Worm (Caenorhabditis elegans) whole organism, young adult: Measurements from ENCODE around the gene igeg-2.

Experiments
- B0035.1 ChIP-seq: sonication (generic microtip); optimal IDR thresholded peaks from 2 replicates; lab custom pipeline; 2016; ENCODE audit warnings: missing genetic modification characterization, mild to moderate bottlenecking, missing compliant biosample characterization, missing genotype, missing genetic modification reagents
- B0261.1 ChIP-seq: sonication (generic microtip); optimal IDR thresholded peaks from 2 replicates; lab custom pipeline; 2016; ENCODE audit warnings: mild to moderate bottlenecking, missing genetic modification characterization, moderate library complexity, missing compliant biosample characterization
- B0336.3 ChIP-seq: fragments of 200-800 bp; sonication (Bioruptor generic); IDR thresholded peaks from 2 replicates; pipeline ENCODE4 v1.3.6; 2022; ENCODE audit warnings: missing genetic modification characterization, missing compliant biosample characterization
- F23B12.7 ChIP-seq: sonication (generic microtip); optimal IDR thresholded peaks from 2 replicates; lab custom pipeline; 2017; ENCODE audit warnings: missing genetic modification characterization, mild to moderate bottlenecking, missing compliant biosample characterization, antibody characterized with exemption, moderate library complexity; ENCODE audit not compliant: insufficient read depth
- F39B2.1 ChIP-seq: fragments of 200-800 bp; sonication (Bioruptor generic); IDR thresholded peaks from 2 replicates; pipeline ENCODE4 v1.3.6; 2022; ENCODE audit warnings: missing genetic modification reagents, missing genetic modification characterization, missing compliant biosample characterization
- F49E8.2 ChIP-seq: sonication (generic microtip); optimal IDR thresholded peaks from 3 replicates; lab custom pipeline; 2017; ENCODE audit warnings: missing genetic modification characterization, mild to moderate bottlenecking, missing compliant biosample characterization, antibody characterized with exemption, moderate library complexity; ENCODE audit not compliant: insufficient read depth
- F52B5.7 ChIP-seq: sonication (generic microtip); optimal IDR thresholded peaks from 2 replicates; lab custom pipeline; 2016; ENCODE audit warnings: mild to moderate bottlenecking, missing genetic modification characterization, missing compliant biosample characterization
- F57C9.4 ChIP-seq: sonication (generic microtip); optimal IDR thresholded peaks from 2 replicates; lab custom pipeline; 2017; ENCODE audit warnings: mild to moderate bottlenecking, missing genetic modification characterization, missing compliant biosample characterization
- K11D2.4 ChIP-seq: fragments of 200-800 bp; sonication (Bioruptor generic); IDR thresholded peaks from 2 replicates; pipeline ENCODE4 v1.3.6; 2022; ENCODE audit warnings: missing genetic modification reagents, missing genetic modification characterization, missing compliant biosample characterization
- atf-7 ChIP-seq: sonication (generic microtip); optimal IDR thresholded peaks from 2 replicates; lab custom pipeline; 2017; ENCODE audit warnings: mild to moderate bottlenecking, missing genetic modification characterization, missing compliant biosample characterization
- cebp-1 ChIP-seq, 2 experiments: fragments of 200-800 bp in 1 of 2; sonication (Bioruptor generic) in 1 of 2; sonication (generic microtip) in 1 of 2; IDR thresholded peaks in 1 of 2; optimal IDR thresholded peaks in 1 of 2; 2 replicates each; pipeline versions ENCODE4 v1.3.6 to Lab custom; 2017 to 2022; ENCODE audit warnings: missing compliant biosample characterization in 2 of 2, missing genetic modification characterization in 2 of 2, mild to moderate bottlenecking in 1 of 2, missing genetic modification reagents in 1 of 2, moderate library complexity in 1 of 2
- ceh-40 ChIP-seq: fragments of 200-800 bp; sonication (Bioruptor generic); IDR thresholded peaks from 2 replicates; pipeline ENCODE4 v1.3.6; 2022; ENCODE audit warnings: missing genetic modification characterization, missing compliant biosample characterization
- dox-1 ChIP-seq: fragments of 200-800 bp; sonication (Bioruptor generic); IDR thresholded peaks from 2 replicates; pipeline ENCODE4 v1.3.6; 2022; ENCODE audit warnings: missing genetic modification reagents, missing genetic modification characterization, missing compliant biosample characterization
- egl-18 ChIP-seq: fragments of 200-800 bp; sonication (Bioruptor generic); IDR thresholded peaks from 2 replicates; pipeline ENCODE4 v1.3.6; 2022; ENCODE audit warnings: missing genetic modification reagents, missing genetic modification characterization, missing compliant biosample characterization
- egl-44 ChIP-seq: fragments of 200-800 bp; sonication (Bioruptor generic); IDR thresholded peaks from 2 replicates; pipeline ENCODE4 v1.3.6; 2022; ENCODE audit warnings: missing genetic modification reagents, missing genetic modification characterization, missing compliant biosample characterization
- egrh-3 ChIP-seq: fragments of 200-800 bp; sonication (Bioruptor generic); IDR thresholded peaks from 2 replicates; pipeline ENCODE4 v1.3.6; 2022; ENCODE audit warnings: missing genetic modification reagents, missing genetic modification characterization, missing compliant biosample characterization
- ets-4 ChIP-seq: fragments of 200-800 bp; sonication (Bioruptor generic); optimal IDR thresholded peaks from 2 replicates; lab custom pipeline; 2018; ENCODE audit warnings: mild to moderate bottlenecking, missing genetic modification characterization, missing compliant biosample characterization
- hlh-12 ChIP-seq: sonication (generic microtip); optimal IDR thresholded peaks from 2 replicates; lab custom pipeline; 2016; ENCODE audit warnings: missing genetic modification characterization, missing compliant biosample characterization
- hmg-1.2 ChIP-seq: fragments of 200-800 bp; sonication (Bioruptor generic); IDR thresholded peaks from 2 replicates; pipeline ENCODE4 v1.3.6; 2022; ENCODE audit warnings: missing genetic modification reagents, missing genetic modification characterization, missing compliant biosample characterization
- lag-1 ChIP-seq: fragments of 200-800 bp; sonication (Bioruptor generic); IDR thresholded peaks from 2 replicates; pipeline ENCODE4 v1.3.6; 2022; ENCODE audit warnings: missing genetic modification reagents, missing genetic modification characterization, missing compliant biosample characterization
- let-607 ChIP-seq, 2 experiments: fragments of 200-800 bp in 1 of 2; sonication (Bioruptor generic) in 1 of 2; sonication (generic microtip) in 1 of 2; optimal IDR thresholded peaks; 2 replicates each; lab custom pipeline; 2016 to 2018; ENCODE audit warnings: mild to moderate bottlenecking in 2 of 2, missing compliant biosample characterization in 2 of 2, missing genetic modification characterization in 2 of 2, moderate library complexity in 2 of 2, missing genotype in 1 of 2
- lin-35 ChIP-seq, 3 experiments: fragments of 150-350 bp in 2 of 3; sonication (generic microtip) in 1 of 3; optimal IDR thresholded peaks; 2 replicates each; lab custom pipeline; 2014 to 2018; ENCODE audit warnings: missing biosample characterization in 3 of 3, missing genetic modification characterization in 3 of 3, missing genetic modification reagents in 3 of 3
- lin-54 ChIP-seq: fragments of 200-800 bp; sonication (Bioruptor generic); optimal IDR thresholded peaks from 2 replicates; lab custom pipeline; 2018; ENCODE audit warnings: mild to moderate bottlenecking, missing genetic modification characterization, missing compliant biosample characterization
- lir-1 ChIP-seq: fragments of 200-800 bp; sonication (Bioruptor generic); conservative IDR thresholded peaks from 2 replicates; pipeline ENCODE4 v1.3.6; 2022; ENCODE audit warnings: missing genetic modification reagents, missing genetic modification characterization, missing compliant biosample characterization
- mel-28 ChIP-seq: sonication (generic microtip); optimal IDR thresholded peaks from 2 replicates; lab custom pipeline; 2016; ENCODE audit warnings: borderline replicate concordance, mild to moderate bottlenecking, missing genetic modification characterization, missing compliant biosample characterization
- mes-4 ChIP-seq: sonication (generic microtip); optimal IDR thresholded peaks from 2 replicates; lab custom pipeline; 2016; ENCODE audit warnings: missing genotype, missing genetic modification characterization, missing compliant biosample characterization
- mxl-1 ChIP-seq: sonication (generic microtip); optimal IDR thresholded peaks from 2 replicates; lab custom pipeline; 2016; ENCODE audit warnings: missing genetic modification characterization, missing compliant biosample characterization
- nfya-1 ChIP-seq: sonication (generic microtip); optimal IDR thresholded peaks from 2 replicates; lab custom pipeline; 2017; ENCODE audit warnings: antibody characterized with exemption, missing compliant biosample characterization, missing genetic modification characterization, borderline replicate concordance; ENCODE audit not compliant: insufficient read depth
- nfya-2 ChIP-seq: fragments of 200-800 bp; sonication (Bioruptor generic); IDR thresholded peaks from 2 replicates; pipeline ENCODE4 v1.3.6; 2022; ENCODE audit warnings: missing genetic modification reagents, missing genetic modification characterization, missing compliant biosample characterization
- nfyb-1 ChIP-seq: fragments of 200-800 bp; sonication (Bioruptor generic); IDR thresholded peaks from 2 replicates; pipeline ENCODE4 v1.3.6; 2022; ENCODE audit warnings: missing genetic modification reagents, missing genetic modification characterization, missing compliant biosample characterization
- nhr-179 ChIP-seq: sonication (generic microtip); optimal IDR thresholded peaks from 2 replicates; lab custom pipeline; 2016; ENCODE audit warnings: mild to moderate bottlenecking, missing genetic modification characterization, missing compliant biosample characterization
- nhr-27 ChIP-seq: fragments of 200-800 bp; sonication (Bioruptor generic); optimal IDR thresholded peaks from 2 replicates; lab custom pipeline; 2018; ENCODE audit warnings: mild to moderate bottlenecking, missing genetic modification characterization, moderate library complexity, missing compliant biosample characterization
- nhr-80 ChIP-seq: sonication (generic microtip); optimal IDR thresholded peaks from 2 replicates; lab custom pipeline; 2016; ENCODE audit warnings: missing genetic modification characterization, missing compliant biosample characterization
- rec-8 ChIP-seq, 2 experiments: sonication (generic microtip); optimal IDR thresholded peaks; 2 replicates each; lab custom pipeline; 2016; ENCODE audit warnings: mild to moderate bottlenecking in 2 of 2, missing genetic modification characterization in 2 of 2, missing genetic modification reagents in 2 of 2, missing genotype in 2 of 2, missing biosample characterization in 1 of 2, missing compliant biosample characterization in 1 of 2, moderate library complexity in 1 of 2
- sdz-38 ChIP-seq: sonication (generic microtip); optimal IDR thresholded peaks from 2 replicates; lab custom pipeline; 2016; ENCODE audit warnings: missing genotype, missing genetic modification characterization, missing compliant biosample characterization
- sea-2 ChIP-seq: fragments of 200-800 bp; sonication (Bioruptor generic); IDR thresholded peaks from 2 replicates; pipeline ENCODE4 v1.3.6; 2022; ENCODE audit warnings: missing genetic modification characterization, missing compliant biosample characterization
- snpc-3.4 ChIP-seq: sonication (generic microtip); optimal IDR thresholded peaks from 2 replicates; lab custom pipeline; 2017; ENCODE audit warnings: missing genetic modification characterization, mild to moderate bottlenecking, missing compliant biosample characterization, antibody characterized with exemption, moderate library complexity, missing genotype, missing genetic modification reagents
- snpc-4 ChIP-seq, 5 experiments: fragments of 150-350 bp in 1 of 5; sonication (generic microtip) in 4 of 5; optimal IDR thresholded peaks; 2 replicates each; lab custom pipeline; 2014 to 2018; ENCODE audit warnings: missing genetic modification characterization in 5 of 5, missing biosample characterization in 3 of 5, antibody characterized with exemption in 2 of 5, mild to moderate bottlenecking in 2 of 5, missing compliant biosample characterization in 2 of 5, missing genotype in 2 of 5, moderate library complexity in 2 of 5, missing genetic modification reagents in 1 of 5
- ztf-25 ChIP-seq: fragments of 200-800 bp; sonication (Bioruptor generic); IDR thresholded peaks from 2 replicates; pipeline ENCODE4 v1.3.6; 2022; ENCODE audit warnings: missing genetic modification reagents, missing genetic modification characterization, missing compliant biosample characterization
- ztf-26 ChIP-seq: sonication (generic microtip); optimal IDR thresholded peaks from 2 replicates; lab custom pipeline; 2017; ENCODE audit warnings: missing genetic modification characterization, missing compliant biosample characterization
- ztf-3 ChIP-seq: fragments of 200-800 bp; sonication (Bioruptor generic); optimal IDR thresholded peaks from 2 replicates; lab custom pipeline; 2018; ENCODE audit warnings: mild to moderate bottlenecking, missing genetic modification characterization, missing compliant biosample characterization

igeg-2 gene

DNA sequence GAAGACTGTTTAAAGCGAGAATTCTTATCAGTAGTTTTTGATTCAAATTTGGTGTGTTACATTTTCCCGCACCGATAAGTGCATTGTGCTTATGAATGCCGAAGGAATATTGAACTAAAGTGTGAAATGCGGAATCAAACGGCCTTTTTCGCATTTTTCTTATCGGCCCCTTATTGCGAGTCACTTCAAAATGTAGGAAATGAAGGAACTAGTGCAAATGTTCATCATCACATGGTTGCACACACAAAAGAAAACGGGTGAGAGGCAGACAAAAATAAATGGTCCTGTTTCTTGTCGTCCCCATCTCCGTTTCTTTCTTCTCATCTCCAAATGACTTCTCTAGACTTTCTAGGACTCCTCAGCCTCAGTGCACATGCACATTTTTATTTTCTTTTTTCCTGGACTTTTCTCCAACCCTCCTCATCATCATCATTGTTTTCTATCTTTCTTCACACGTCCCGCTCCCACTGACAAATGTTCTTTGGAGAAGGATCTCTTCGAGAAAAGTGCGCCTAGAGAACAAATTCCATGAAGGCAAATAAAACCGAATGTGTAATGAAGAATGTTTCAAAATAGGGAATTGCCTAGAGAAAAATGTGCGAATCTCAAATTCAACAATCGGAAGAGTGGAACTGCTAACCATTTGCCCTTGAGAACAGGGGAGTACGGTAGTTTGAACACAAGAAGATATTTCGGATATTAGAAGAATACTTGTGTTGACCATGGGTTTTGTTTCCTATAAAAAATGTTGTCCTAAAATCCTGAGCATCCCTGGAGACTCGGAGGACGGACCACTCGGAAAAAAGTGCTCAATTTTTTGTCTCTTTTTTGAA lies 18.1 kb upstream of the igeg-2 start:
- TF ChIP-seq dox-1 (GFP tag; lab: Robert Waterston, UW) = peak; percentile 59
- TF ChIP-seq cebp-1 (GFP tag; IDR thresholded peaks at IDR 0.05; lab: Robert Waterston, UW) = no peak
- peak; percentile 33 for TF ChIP-seq cebp-1 (tag; optimal IDR thresholded peaks at IDR 0.05; lab: Kevin White, UChicago)
- TF ChIP-seq nhr-80 (tag; lab: Kevin White, UChicago) = peak; percentile 94
- TF ChIP-seq ets-4 (GFP tag; lab: Kevin White, UChicago) = peak; percentile 30
- TF ChIP-seq K11D2.4 (GFP tag; lab: Robert Waterston, UW) = no peak
- peak in 1 of 2 experiments; percentile 4 for TF ChIP-seq let-607 (tag; optimal IDR thresholded peaks at IDR 0.05; lab: Kevin White, UChicago)

DNA sequence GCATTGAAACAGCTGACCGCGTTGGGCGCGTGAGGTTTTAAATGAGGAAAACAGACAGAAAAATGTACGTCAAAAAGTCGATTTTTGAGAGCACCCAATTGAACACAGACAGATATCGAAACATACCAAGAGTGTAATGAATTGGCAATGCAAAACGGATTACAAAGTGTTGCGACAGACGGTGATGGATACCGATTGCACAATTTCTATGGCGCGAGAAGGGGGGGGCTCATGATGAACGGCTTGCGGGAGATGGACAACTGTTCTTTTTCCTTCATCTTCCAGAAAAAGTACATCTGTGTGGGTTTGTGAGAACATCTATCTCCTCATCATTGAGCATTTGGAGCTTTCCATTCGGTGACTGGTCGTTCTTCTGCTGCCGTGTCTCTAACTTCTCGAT lies 17.1 kb upstream of the igeg-2 start:
- TF ChIP-seq mxl-1 (no peak), hlh-12 (tag; lab: Kevin White, UChicago) (no peak), nhr-27 (tag; lab: Kevin White, UChicago) (no peak), nfyb-1 (GFP tag; lab: Robert Waterston, UW) (no peak), egrh-3 (no peak), hmg-1.2 (GFP tag; lab: Robert Waterston, UW) (no peak), lin-35 (GFP tag; optimal IDR thresholded peaks at IDR 0.05; lab: Kevin White, UChicago) (no peak), atf-7 (tag; lab: Kevin White, UChicago) (no peak), lir-1 (GFP tag; lab: Robert Waterston, UW) (no peak), ztf-3 (GFP tag; lab: Kevin White, UChicago) (no peak), nfya-2 (GFP tag; lab: Robert Waterston, UW) (no peak), mel-28 (no peak), ceh-40 (GFP tag; lab: Robert Waterston, UW) (no peak), egl-44 (GFP tag; lab: Robert Waterston, UW) (no peak), ets-4 (GFP tag; lab: Kevin White, UChicago) (no peak), sdz-38 (tag; lab: Kevin White, UChicago) (no peak), snpc-3.4 (tag; lab: Kevin White, UChicago) (no peak), snpc-4 (GFP tag; optimal IDR thresholded peaks at IDR 0.05; lab: Kevin White, UChicago) (no peak), snpc-4 (tag; optimal IDR thresholded peaks at IDR 0.05; lab: Kevin White, UChicago) (no peak), F39B2.1 (GFP tag; lab: Robert Waterston, UW) (no peak)

DNA sequence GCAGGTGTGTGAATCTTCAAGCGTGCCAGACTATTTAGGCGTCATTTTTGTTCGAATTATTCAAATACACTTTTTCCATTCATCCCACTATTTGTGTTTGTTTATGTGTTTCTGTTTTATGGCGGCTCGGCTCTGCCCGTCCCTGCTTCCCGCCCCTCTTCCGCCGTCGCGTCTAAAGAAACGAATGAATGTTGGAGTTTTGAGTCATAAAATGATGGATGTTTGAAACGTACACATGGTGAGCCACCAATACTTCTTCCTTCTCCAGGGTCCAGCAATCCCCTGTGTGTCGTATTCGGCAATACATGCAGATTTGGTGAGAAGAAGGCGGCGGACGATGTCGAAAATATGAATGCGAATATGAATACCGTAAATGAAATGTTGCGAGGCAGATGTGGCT lies 16.6 kb upstream of the igeg-2 start:
- TF ChIP-seq F23B12.7 (tag; lab: Kevin White, UChicago) (no peak), B0035.1 (tag; lab: Kevin White, UChicago) (no peak), F57C9.4 (tag; lab: Kevin White, UChicago) (no peak), F52B5.7 (tag; lab: Kevin White, UChicago) (no peak), ceh-40 (GFP tag; lab: Robert Waterston, UW) (no peak), mes-4 (no peak)

DNA sequence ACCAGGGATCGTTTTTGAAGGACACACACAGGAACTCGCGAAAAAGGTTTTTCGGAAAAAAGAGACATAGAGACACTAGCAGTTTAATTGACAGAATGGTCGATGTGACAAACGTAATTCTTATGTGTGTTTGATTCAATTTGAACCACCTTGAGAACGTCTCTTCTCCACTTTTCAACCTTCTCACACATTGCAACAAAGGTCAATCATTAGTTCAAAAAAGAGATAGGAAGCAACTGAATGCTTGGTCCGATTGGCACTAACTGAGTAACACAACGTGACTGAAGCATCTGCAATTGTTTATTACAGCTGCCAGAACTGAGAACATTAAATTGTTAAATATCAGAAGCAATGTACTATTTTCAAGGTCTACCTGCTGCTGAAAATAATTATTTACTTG lies 15.7 kb upstream of the igeg-2 start:
- TF ChIP-seq lir-1 (GFP tag; lab: Robert Waterston, UW) = no peak
- no peak for TF ChIP-seq ztf-25 (GFP tag; lab: Robert Waterston, UW)
- TF ChIP-seq dox-1 (GFP tag; lab: Robert Waterston, UW) = no peak
- no peak for TF ChIP-seq lin-54 (GFP tag; lab: Kevin White, UChicago)
- TF ChIP-seq B0261.1 (tag; lab: Kevin White, UChicago) = no peak
- no peak for TF ChIP-seq ztf-26
- no peak for TF ChIP-seq nhr-179 (tag; lab: Kevin White, UChicago)
- TF ChIP-seq rec-8 (tag; optimal IDR thresholded peaks at IDR 0.05; lab: Kevin White, UChicago) = no peak
- no peak for TF ChIP-seq sea-2 (GFP tag; lab: Robert Waterston, UW)
- TF ChIP-seq egl-18 (GFP tag; lab: Robert Waterston, UW) = no peak
- TF ChIP-seq nfya-1 (tag; lab: Kevin White, UChicago) = no peak
- TF ChIP-seq F49E8.2 = no peak
- TF ChIP-seq B0336.3 (GFP tag; lab: Robert Waterston, UW) = no peak
- no peak for TF ChIP-seq F23B12.7 (tag; lab: Kevin White, UChicago)
- no peak for TF ChIP-seq lag-1 (GFP tag; lab: Robert Waterston, UW)
